Worm (Caenorhabditis elegans) whole organism, late embryonic: ENCODE results near the gene sut-1.

Experiments
- C38D4.7 ChIP-seq: fragments of 200-800 bp; sonication (Bioruptor generic); optimal IDR thresholded peaks from 2 replicates; lab custom pipeline; 2018; ENCODE audit warnings: mild to moderate bottlenecking, missing genetic modification characterization, moderate library complexity, missing compliant biosample characterization
- ceh-31 ChIP-seq: sonication (generic microtip); optimal IDR thresholded peaks from 2 replicates; lab custom pipeline; 2016; ENCODE audit warnings: missing genetic modification characterization, missing compliant biosample characterization
- dve-1 ChIP-seq: sonication (generic microtip); optimal IDR thresholded peaks from 2 replicates; lab custom pipeline; 2017; ENCODE audit warnings: antibody characterized with exemption, mild to moderate bottlenecking, missing genetic modification characterization, missing compliant biosample characterization
- unc-55 ChIP-seq: sonication (generic microtip); optimal IDR thresholded peaks from 2 replicates; lab custom pipeline; 2017; ENCODE audit warnings: missing biosample characterization, missing genetic modification reagents, missing genetic modification characterization

DNA sequence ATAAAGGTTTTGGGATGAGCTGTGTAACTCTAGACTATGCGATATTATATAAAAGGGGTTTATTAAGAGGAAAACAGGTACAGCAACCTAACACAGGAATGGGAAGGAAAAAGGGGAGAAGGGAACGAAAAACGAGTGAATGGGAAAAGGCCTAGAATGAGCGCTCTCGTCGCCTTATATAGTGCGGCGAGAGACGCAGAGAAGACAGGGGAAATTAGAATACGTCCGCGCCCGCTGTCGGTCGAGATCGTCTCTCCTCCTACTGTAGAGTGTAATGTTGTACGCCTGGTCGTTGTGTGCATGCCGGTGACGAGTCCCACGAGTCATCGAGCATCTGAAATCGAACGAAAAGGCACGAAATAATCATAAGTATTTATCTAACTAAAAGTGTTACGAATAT, 30.2 kb upstream of the sut-1 start:
- TF ChIP-seq C38D4.7 (GFP tag; lab: Kevin White, UChicago) (no peak), ceh-31 (no peak), dve-1 (tag; lab: Kevin White, UChicago) (no peak), unc-55 (GFP tag; lab: Kevin White, UChicago) (no peak)
